Fruit fly (Drosophila melanogaster) whole organism, pupa: ENCODE data around the gene skd.

Experiments used
- CG10348 ChIP-seq: fragments of 200-800 bp; sonication (Bioruptor generic); IDR thresholded peaks from 2 replicates; pipeline ENCODE4 v1.3.6; 2022; ENCODE audit warnings: missing biosample characterization, missing genetic modification characterization
- CG12605 ChIP-seq: fragments of 200-800 bp; sonication (Bioruptor generic); IDR thresholded peaks from 2 replicates; pipeline ENCODE4 v1.3.6; 2022; ENCODE audit warnings: missing biosample characterization, missing genetic modification characterization
- CG13204 ChIP-seq: fragments of 200-800 bp; sonication (Bioruptor generic); optimal IDR thresholded peaks from 2 replicates; lab custom pipeline; 2018; ENCODE audit warnings: missing biosample characterization, mild to moderate bottlenecking, missing genetic modification characterization, moderate library complexity
- CG14655 ChIP-seq: fragments of 200-800 bp; sonication (Bioruptor generic); optimal IDR thresholded peaks from 3 replicates; lab custom pipeline; 2017; ENCODE audit warnings: mild to moderate bottlenecking, missing biosample characterization, missing genetic modification reagents, missing genetic modification characterization
- CG15710 ChIP-seq: fragments of 200-800 bp; sonication (Bioruptor generic); optimal IDR thresholded peaks from 2 replicates; lab custom pipeline; 2018; ENCODE audit warnings: missing biosample characterization, mild to moderate bottlenecking, missing genetic modification characterization, moderate library complexity
- CG17806 ChIP-seq: fragments of 200-800 bp; sonication (Bioruptor generic); optimal IDR thresholded peaks from 2 replicates; lab custom pipeline; 2018; ENCODE audit warnings: missing biosample characterization, mild to moderate bottlenecking, missing genetic modification characterization, moderate library complexity
- CG32121 ChIP-seq: fragments of 200-800 bp; sonication (Bioruptor generic); IDR thresholded peaks from 2 replicates; pipeline ENCODE4 v1.3.6; 2022; ENCODE audit warnings: missing biosample characterization, missing genetic modification characterization
- CG34367 ChIP-seq: fragments of 200-800 bp; sonication (Bioruptor generic); optimal IDR thresholded peaks from 2 replicates; lab custom pipeline; 2018; ENCODE audit warnings: missing biosample characterization, mild to moderate bottlenecking, missing genetic modification characterization
- CG4496 ChIP-seq: fragments of 200-800 bp; sonication (Bioruptor generic); IDR thresholded peaks from 3 replicates; pipeline ENCODE4 v1.3.6; 2022; ENCODE audit warnings: missing biosample characterization, missing genetic modification characterization
- CG8159 ChIP-seq: fragments of 200-800 bp; sonication (Bioruptor generic); optimal IDR thresholded peaks from 3 replicates; lab custom pipeline; 2018; ENCODE audit warnings: missing biosample characterization, mild to moderate bottlenecking, missing genetic modification characterization, moderate library complexity
- CG8301 ChIP-seq: fragments of 200-800 bp; sonication (Bioruptor generic); optimal IDR thresholded peaks from 2 replicates; lab custom pipeline; 2018; ENCODE audit warnings: missing biosample characterization, mild to moderate bottlenecking, missing genetic modification characterization
- CG9948 ChIP-seq: fragments of 200-800 bp; sonication (Bioruptor generic); optimal IDR thresholded peaks from 2 replicates; lab custom pipeline; 2018; ENCODE audit warnings: missing biosample characterization, mild to moderate bottlenecking, missing genetic modification characterization, moderate library complexity
- D1 ChIP-seq: fragments of 200-800 bp; sonication (Bioruptor generic); optimal IDR thresholded peaks from 2 replicates; lab custom pipeline; 2018; ENCODE audit warnings: missing biosample characterization, mild to moderate bottlenecking, missing genetic modification characterization, moderate library complexity
- EcR ChIP-seq: fragments of 200-800 bp; sonication (Bioruptor generic); optimal IDR thresholded peaks from 3 replicates; lab custom pipeline; 2019; ENCODE audit warnings: missing biosample characterization, missing genetic modification characterization, mild to moderate bottlenecking, moderate library complexity, missing genetic modification reagents
- Ets98B ChIP-seq: fragments of 200-800 bp; sonication (Bioruptor generic); IDR thresholded peaks from 2 replicates; pipeline ENCODE4 v1.3.6; 2022; ENCODE audit warnings: missing biosample characterization, missing genetic modification characterization
- Pif1A ChIP-seq: fragments of 200-800 bp; sonication (Bioruptor generic); optimal IDR thresholded peaks from 3 replicates; lab custom pipeline; 2016; ENCODE audit warnings: missing biosample characterization, missing genetic modification characterization
- Pif1B ChIP-seq: fragments of 200-800 bp; sonication (Bioruptor generic); optimal IDR thresholded peaks from 3 replicates; lab custom pipeline; 2016; ENCODE audit warnings: missing biosample characterization, missing genetic modification characterization
- Snoo ChIP-seq: fragments of 200-800 bp; sonication (Bioruptor generic); optimal IDR thresholded peaks from 3 replicates; lab custom pipeline; 2017; ENCODE audit warnings: missing biosample characterization, mild to moderate bottlenecking, missing genetic modification characterization, inconsistent platforms
- fd96Ca ChIP-seq: fragments of 200-800 bp; sonication (Bioruptor generic); IDR thresholded peaks from 3 replicates; pipeline ENCODE4 v1.3.6; 2022; ENCODE audit warnings: missing biosample characterization, missing genetic modification characterization
- gl ChIP-seq: fragments of 200-800 bp; sonication (Bioruptor generic); optimal IDR thresholded peaks from 2 replicates; lab custom pipeline; 2018; ENCODE audit warnings: missing biosample characterization, mild to moderate bottlenecking, missing genetic modification characterization
- rn ChIP-seq: fragments of 200-800 bp; sonication (Bioruptor generic); IDR thresholded peaks from 2 replicates; pipeline ENCODE4 v1.3.6; 2022; ENCODE audit warnings: missing biosample characterization, missing genetic modification characterization

The skd gene

DNA sequence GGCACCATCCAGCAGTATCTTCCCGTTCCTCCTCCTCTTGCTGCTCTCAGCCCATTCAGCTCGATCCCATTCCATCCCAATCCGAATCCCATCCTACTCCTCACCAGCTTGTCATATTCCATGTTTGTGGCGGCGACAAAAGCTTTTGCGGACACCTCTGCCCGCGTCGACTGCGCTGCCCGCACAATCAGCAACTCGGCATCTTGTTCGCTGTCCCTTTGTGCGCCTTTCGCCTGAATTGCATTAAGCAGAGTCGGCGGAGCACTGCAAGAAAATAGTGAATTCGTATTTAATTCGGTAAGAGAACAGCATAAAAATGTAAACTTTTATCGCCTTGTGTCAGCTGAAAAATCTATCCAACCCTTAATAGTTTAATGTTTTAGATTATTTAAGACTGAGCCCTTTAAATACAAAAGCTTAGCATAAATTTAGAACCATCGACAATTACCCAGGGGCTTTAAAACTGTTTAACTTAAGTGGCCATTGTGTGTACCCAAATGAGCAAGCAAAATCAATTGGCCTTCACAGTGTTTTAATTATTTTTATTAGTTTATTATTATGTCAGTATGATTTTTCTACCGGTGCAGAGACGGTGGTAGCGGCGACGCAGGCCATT is 76.6 kb downstream of the skd start:
- TF ChIP-seq D1 (peak; percentile 93), CG8159 (tag; lab: Kevin White, UChicago) (peak; percentile 98), CG13204 (peak; percentile 60), rn (GFP tag; lab: Robert Waterston, UW) (peak; percentile 67), gl (peak; percentile 77), CG12605 (no peak; the same call in 1 of the 2 replicates), CG14655 (peak; percentile 97), CG9948 (tag; lab: Kevin White, UChicago) (peak; percentile 98), EcR (GFP tag; lab: Kevin White, UChicago) (no peak), CG17806 (tag; lab: Kevin White, UChicago) (peak; percentile 94), CG32121 (GFP tag; lab: Robert Waterston, UW) (peak; percentile 40; the same call in 1 of the 2 replicates), Pif1A (GFP tag; lab: Kevin White, UChicago) (peak; percentile 94), fd96Ca (GFP tag; lab: Robert Waterston, UW) (peak; percentile 82), CG15710 (tag; lab: Kevin White, UChicago) (peak; percentile 97), CG10348 (GFP tag; lab: Robert Waterston, UW) (no peak), Pif1B (GFP tag; lab: Kevin White, UChicago) (peak; percentile 94), CG8301 (tag; lab: Kevin White, UChicago) (peak; percentile 92), Snoo (tag; lab: Kevin White, UChicago) (peak; percentile 89), CG34367 (tag; lab: Kevin White, UChicago) (peak; percentile 94), CG4496 (GFP tag; lab: Robert Waterston, UW) (peak; percentile 45; the same call in 2 of the 3 replicates), Ets98B (GFP tag; lab: Robert Waterston, UW) (peak; percentile 13; the same call in 1 of the 2 replicates)

dm6 chr3L:20950136-20950499 is 77.1 kb downstream of the skd start:
- TF ChIP-seq Snoo (tag; lab: Kevin White, UChicago) (peak; percentile 94), CG15710 (tag; lab: Kevin White, UChicago) (peak; percentile 99), CG34367 (tag; lab: Kevin White, UChicago) (peak; percentile 97), CG17806 (tag; lab: Kevin White, UChicago) (peak; percentile 98), fd96Ca (GFP tag; lab: Robert Waterston, UW) (no peak), CG10348 (GFP tag; lab: Robert Waterston, UW) (peak; percentile 37; the same call in 1 of the 2 replicates), CG32121 (GFP tag; lab: Robert Waterston, UW) (peak; percentile 80), CG8159 (tag; lab: Kevin White, UChicago) (peak; percentile 99), CG13204 (peak; percentile 81), D1 (peak; percentile 94), CG8301 (tag; lab: Kevin White, UChicago) (peak; percentile 94), Pif1B (GFP tag; lab: Kevin White, UChicago) (peak; percentile 92), CG12605 (peak; percentile 85), rn (GFP tag; lab: Robert Waterston, UW) (peak; percentile 83), CG9948 (tag; lab: Kevin White, UChicago) (peak; percentile 99), CG14655 (peak; percentile 95), CG4496 (GFP tag; lab: Robert Waterston, UW) (peak; percentile 90), EcR (GFP tag; lab: Kevin White, UChicago) (no peak), gl (peak; percentile 91), Pif1A (GFP tag; lab: Kevin White, UChicago) (peak; percentile 93), Ets98B (GFP tag; lab: Robert Waterston, UW) (peak; percentile 63)
- TF ChIP-seq, all 21 proteins: peak for 19

dm6 chr3L:20949371-20950135 is 77.7 kb downstream of the skd start, which contains the start of gene fng:
Gene fng, minus strand, starts transcription at chr3L:20949512.
- TF ChIP-seq fd96Ca (GFP tag; lab: Robert Waterston, UW) (0 out of 3 replicates have a peak, but pooled peaks have one; percentile 27), Ets98B (GFP tag; lab: Robert Waterston, UW) (peak; percentile 66; the same call in 1 of the 2 replicates), CG10348 (GFP tag; lab: Robert Waterston, UW) (no peak), rn (GFP tag; lab: Robert Waterston, UW) (no peak), gl (no peak), D1 (no peak), CG13204 (no peak), CG4496 (GFP tag; lab: Robert Waterston, UW) (no peak), Pif1A (GFP tag; lab: Kevin White, UChicago) (peak; percentile 57), CG8159 (tag; lab: Kevin White, UChicago) (no peak), CG34367 (tag; lab: Kevin White, UChicago) (no peak), CG14655 (no peak), CG12605 (peak; percentile 66), Pif1B (GFP tag; lab: Kevin White, UChicago) (peak; percentile 34), CG15710 (tag; lab: Kevin White, UChicago) (no peak)

DNA sequence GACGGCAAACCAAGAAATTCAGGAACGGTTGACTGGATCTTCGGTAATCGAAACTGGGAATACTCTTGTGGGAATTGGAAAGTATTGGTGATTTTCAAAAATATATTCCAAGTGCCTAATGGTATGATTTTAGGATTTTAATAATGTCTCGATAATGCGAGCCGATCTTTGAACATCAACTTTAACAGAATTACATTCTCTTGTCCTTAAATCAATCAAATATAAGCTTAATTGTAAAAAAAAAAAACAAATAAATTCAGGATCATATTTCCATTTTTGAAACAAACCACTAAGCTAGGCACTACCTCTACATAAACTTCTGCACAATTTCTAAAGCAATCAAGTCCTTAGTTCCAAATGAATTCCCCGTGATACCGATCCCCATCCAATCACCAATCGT is 78.8 kb downstream of the skd start:
- TF ChIP-seq D1 (no peak), fd96Ca (GFP tag; lab: Robert Waterston, UW) (no peak), gl (no peak), CG34367 (tag; lab: Kevin White, UChicago) (no peak), CG32121 (GFP tag; lab: Robert Waterston, UW) (no peak), rn (GFP tag; lab: Robert Waterston, UW) (no peak), CG10348 (GFP tag; lab: Robert Waterston, UW) (no peak), Pif1A (GFP tag; lab: Kevin White, UChicago) (no peak), Ets98B (GFP tag; lab: Robert Waterston, UW) (no peak), CG4496 (GFP tag; lab: Robert Waterston, UW) (no peak), EcR (GFP tag; lab: Kevin White, UChicago) (no peak), CG12605 (no peak), CG15710 (tag; lab: Kevin White, UChicago) (no peak), Snoo (tag; lab: Kevin White, UChicago) (no peak), CG17806 (tag; lab: Kevin White, UChicago) (no peak), CG8301 (tag; lab: Kevin White, UChicago) (no peak), CG13204 (no peak), CG8159 (tag; lab: Kevin White, UChicago) (no peak), Pif1B (GFP tag; lab: Kevin White, UChicago) (no peak), CG14655 (no peak)
- TF ChIP-seq, all 21 proteins: peak for 0
